ENCODE assay signal across 6 worm cellular contexts in genomic region chrX:13340970-13341369, ce11.
TF ChIP-seq lines count a peak whose summit lies in the region.

No protein-coding gene starts in this region.

TF ChIP-seq in whole organism, L1 larva, 84 proteins besides CTCF, POLR2A, EP300 and RAD21 (continues in another document):
- TF ChIP-seq rnt-1 (tag; optimal IDR thresholded peaks at IDR 0.05; lab: Kevin White, UChicago) (peak; percentile 81), mdl-1 (tag; optimal IDR thresholded peaks at IDR 0.05; lab: Kevin White, UChicago) (peak in 1 of 2 experiments; percentile 25), nhr-19 (GFP tag; conservative IDR thresholded peaks at IDR 0.05; lab: Robert Waterston, UW) (peak; percentile 68), snu-23 (GFP tag; optimal IDR thresholded peaks at IDR 0.05; lab: Kevin White, UChicago) (peak; percentile 59), nhr-71 (tag; optimal IDR thresholded peaks at IDR 0.05; lab: Kevin White, UChicago) (peak; percentile 86), nhr-20 (tag; optimal IDR thresholded peaks at IDR 0.05; lab: Kevin White, UChicago) (peak; percentile 49), jun-1 (tag; optimal IDR thresholded peaks at IDR 0.05; lab: Kevin White, UChicago) (no peak), lsy-2 (tag; optimal IDR thresholded peaks at IDR 0.05; lab: Kevin White, UChicago) (peak; percentile 10 to 59), lin-14 (GFP tag; optimal IDR thresholded peaks at IDR 0.05; lab: Kevin White, UChicago) (peak; percentile 81), aly-2 (tag; optimal IDR thresholded peaks at IDR 0.05; lab: Kevin White, UChicago) (no peak), lin-39 (tag; optimal IDR thresholded peaks at IDR 0.05; lab: Kevin White, UChicago) (peak; percentile 25), elt-2 (tag; optimal IDR thresholded peaks at IDR 0.05; lab: Kevin White, UChicago) (no peak), nhr-237 (tag; optimal IDR thresholded peaks at IDR 0.05; lab: Kevin White, UChicago) (no peak), nhr-85 (tag; lab: Kevin White, UChicago) (peak; percentile 51), unc-130 (tag; optimal IDR thresholded peaks at IDR 0.05; lab: Kevin White, UChicago) (peak; percentile 19)

TF ChIP-seq in whole organism, L2 larva, 48 proteins besides CTCF, POLR2A, EP300 and RAD21:
- TF ChIP-seq C34F6.9 (tag; optimal IDR thresholded peaks at IDR 0.05; lab: Kevin White, UChicago): peak; percentile 35
- no peak for TF ChIP-seq R02D3.7 (tag; optimal IDR thresholded peaks at IDR 0.05; lab: Kevin White, UChicago)
- TF ChIP-seq sem-4 (tag; optimal IDR thresholded peaks at IDR 0.05; lab: Kevin White, UChicago): peak; percentile 29
- TF ChIP-seq nhr-129 (tag; optimal IDR thresholded peaks at IDR 0.05; lab: Kevin White, UChicago): peak; percentile 69
- peak; percentile 73 for TF ChIP-seq F13H6.1 (tag; optimal IDR thresholded peaks at IDR 0.05; lab: Kevin White, UChicago)
- TF ChIP-seq unc-62 (GFP tag; optimal IDR thresholded peaks at IDR 0.05; lab: Kevin White, UChicago): no peak
- TF ChIP-seq sma-9 (GFP tag; optimal IDR thresholded peaks at IDR 0.05; lab: Kevin White, UChicago): peak; percentile 77
- TF ChIP-seq sma-9 (tag; optimal IDR thresholded peaks at IDR 0.05; lab: Kevin White, UChicago): no peak
- no peak for TF ChIP-seq zag-1 (tag; optimal IDR thresholded peaks at IDR 0.05; lab: Kevin White, UChicago)
- no peak for TF ChIP-seq nhr-25 (tag; optimal IDR thresholded peaks at IDR 0.05; lab: Kevin White, UChicago)
- TF ChIP-seq nhr-237 (tag; optimal IDR thresholded peaks at IDR 0.05; lab: Kevin White, UChicago): no peak
- TF ChIP-seq mbf-1 (tag; optimal IDR thresholded peaks at IDR 0.05; lab: Kevin White, UChicago): no peak
- TF ChIP-seq lsy-2 (tag; optimal IDR thresholded peaks at IDR 0.05; lab: Kevin White, UChicago): peak in 1 of 2 experiments; percentile 45
TF ChIP-seq in whole organism, L2 larva: peak in this region for 6.

TF ChIP-seq in whole organism, L3 larva, 47 proteins besides CTCF, POLR2A, EP300 and RAD21:
- TF ChIP-seq nfya-1 (tag; optimal IDR thresholded peaks at IDR 0.05; lab: Kevin White, UChicago; ENCODE audit: insufficient read depth) (peak; percentile 15), nhr-77 (tag; optimal IDR thresholded peaks at IDR 0.05; lab: Kevin White, UChicago) (no peak), lin-15B (tag; optimal IDR thresholded peaks at IDR 0.05; lab: Kevin White, UChicago) (no peak)
TF ChIP-seq in whole organism, L3 larva: peak in this region for 1.

TF ChIP-seq in whole organism, L4 larva, 104 proteins besides CTCF, POLR2A, EP300 and RAD21:
- peak; percentile 25 for TF ChIP-seq nhr-11 (tag; optimal IDR thresholded peaks at IDR 0.05; lab: Kevin White, UChicago)
- no peak for TF ChIP-seq ceh-28 (tag; optimal IDR thresholded peaks at IDR 0.05; lab: Kevin White, UChicago)
- peak; percentile 67 for TF ChIP-seq hlh-11 (tag; optimal IDR thresholded peaks at IDR 0.05; lab: Kevin White, UChicago)
- TF ChIP-seq hlh-30 (tag; optimal IDR thresholded peaks at IDR 0.05; lab: Kevin White, UChicago; ENCODE audit: insufficient read depth): peak; percentile 46
- peak in 1 of 2 experiments; percentile 81 for TF ChIP-seq daf-16 (GFP tag; optimal IDR thresholded peaks at IDR 0.05; lab: Kevin White, UChicago)
- no peak for TF ChIP-seq daf-16 (tag; optimal IDR thresholded peaks at IDR 0.05; lab: Kevin White, UChicago)
- peak in 1 of 2 experiments; percentile 85 for TF ChIP-seq unc-62 (GFP tag; optimal IDR thresholded peaks at IDR 0.05 in 1 of 2; lab: Kevin White, UChicago)
- TF ChIP-seq unc-62 (tag; optimal IDR thresholded peaks at IDR 0.05; lab: Kevin White, UChicago): no peak
TF ChIP-seq in whole organism, L4 larva: peak in this region for 5.

TF ChIP-seq in whole organism, late embryonic, 69 proteins besides CTCF, POLR2A, EP300 and RAD21:
- TF ChIP-seq ceh-18 (tag; optimal IDR thresholded peaks at IDR 0.05; lab: Kevin White, UChicago): peak; percentile 42
- no peak for TF ChIP-seq unc-42 (tag; optimal IDR thresholded peaks at IDR 0.05; lab: Kevin White, UChicago)

TF ChIP-seq in whole organism, mixed stage, embryonic, 35 proteins besides CTCF, POLR2A, EP300 and RAD21:
- peak; percentile 48 for TF ChIP-seq hlh-1 (tag; optimal IDR thresholded peaks at IDR 0.05; lab: Kevin White, UChicago)
- no peak for TF ChIP-seq M03D4.4 (tag; optimal IDR thresholded peaks at IDR 0.05; lab: Kevin White, UChicago)
- no peak for TF ChIP-seq flh-1 (GFP tag; optimal IDR thresholded peaks at IDR 0.05; lab: Kevin White, UChicago)
- TF ChIP-seq unc-62 (GFP tag; optimal IDR thresholded peaks at IDR 0.05; lab: Kevin White, UChicago): peak; percentile 6
- peak; percentile 32 for TF ChIP-seq unc-120 (tag; optimal IDR thresholded peaks at IDR 0.05; lab: Kevin White, UChicago; ENCODE audit: poor library complexity, severe bottlenecking)
- TF ChIP-seq ham-2 (GFP tag; optimal IDR thresholded peaks at IDR 0.05; lab: Kevin White, UChicago): no peak

Comparison
In these comparisons a context has a peak if more than half of its experiments do, and no peak if none do; other contexts are left out.
1. Of the 29 proteins assayed by ChIP-seq in both whole organism, L4 larva and whole organism, L1 larva: peak only in whole organism, L4 larva: nhr-11; only in whole organism, L1 larva: lin-39, lsy-2 and unc-130; in both: none; in neither: 23; mixed calls (peak in some experiments, not most) for 2.